Fruit fly (Drosophila melanogaster) whole organism, embryonic: Measurements from ENCODE around the gene uif.
A peak's percentile ranks its signal among the peaks of the same experiment; 100 is the strongest.

Experiments
- Awh ChIP-seq: fragments of 200-800 bp; sonication (Bioruptor generic); IDR thresholded peaks from 2 replicates; pipeline ENCODE4, ENCODE4 v1.3.6; 2022; ENCODE audit warnings: missing biosample characterization, missing genetic modification characterization
- CG10462 ChIP-seq: fragments of 200-800 bp; sonication (Bioruptor generic); optimal IDR thresholded peaks from 2 replicates; lab custom pipeline; 2016; ENCODE audit warnings: missing biosample characterization, missing genetic modification characterization
- CG12299 ChIP-seq: fragments of 200-800 bp; sonication (Bioruptor generic); optimal IDR thresholded peaks from 2 replicates; lab custom pipeline; 2018; ENCODE audit warnings: missing biosample characterization, mild to moderate bottlenecking, missing genetic modification characterization
- CG12659 ChIP-seq: fragments of 200-800 bp; sonication (Bioruptor generic); optimal IDR thresholded peaks from 3 replicates; lab custom pipeline; 2017; ENCODE audit warnings: mild to moderate bottlenecking, missing biosample characterization, missing genetic modification reagents, missing genetic modification characterization
- CG13287 ChIP-seq: fragments of 200-800 bp; sonication (Bioruptor generic); IDR thresholded peaks from 2 replicates; pipeline ENCODE4 v1.3.6; 2022; ENCODE audit warnings: missing biosample characterization, missing genetic modification characterization; ENCODE audit not compliant: partially characterized antibody
- CG14014 ChIP-seq: fragments of 200-800 bp; sonication (Bioruptor generic); IDR thresholded peaks from 2 replicates; pipeline ENCODE4 v1.3.6; 2022; ENCODE audit warnings: missing biosample characterization, missing genetic modification characterization
- CG15601 ChIP-seq: fragments of 200-800 bp; sonication (Bioruptor generic); optimal IDR thresholded peaks from 3 replicates; lab custom pipeline; 2019; ENCODE audit warnings: missing biosample characterization, mild to moderate bottlenecking, missing genetic modification characterization, moderate library complexity
- CG18619 ChIP-seq: fragments of 200-800 bp; sonication (Bioruptor generic); optimal IDR thresholded peaks from 3 replicates; lab custom pipeline; 2017; ENCODE audit warnings: missing biosample characterization, mild to moderate bottlenecking, missing genetic modification characterization
- CG3065 ChIP-seq: fragments of 200-800 bp; sonication (Bioruptor generic); optimal IDR thresholded peaks from 2 replicates; lab custom pipeline; 2016; ENCODE audit warnings: missing biosample characterization, missing genetic modification characterization
- CG3995 ChIP-seq: fragments of 200-800 bp; sonication (Bioruptor generic); optimal IDR thresholded peaks from 3 replicates; lab custom pipeline; 2016; ENCODE audit warnings: missing biosample characterization, missing genetic modification characterization
- CG6689 ChIP-seq: fragments of 200-800 bp; sonication (Bioruptor generic); IDR thresholded peaks from 2 replicates; pipeline ENCODE4 v1.3.6; 2022; ENCODE audit warnings: missing biosample characterization, missing genetic modification characterization
- CG7786 ChIP-seq: fragments of 200-800 bp; sonication (Bioruptor generic); optimal IDR thresholded peaks from 2 replicates; lab custom pipeline; 2016; ENCODE audit warnings: missing biosample characterization, missing genetic modification characterization
- CG7839 ChIP-seq: fragments of 200-800 bp; sonication (Bioruptor generic); optimal IDR thresholded peaks from 3 replicates; lab custom pipeline; 2018; ENCODE audit warnings: missing biosample characterization, mild to moderate bottlenecking, missing genetic modification characterization, moderate library complexity
- CG8089 ChIP-seq: fragments of 200-800 bp; sonication (Bioruptor generic); optimal IDR thresholded peaks from 3 replicates; lab custom pipeline; 2016; ENCODE audit warnings: missing biosample characterization, missing genetic modification characterization
- CG8924 ChIP-seq: fragments of 200-800 bp; optimal IDR thresholded peaks from 3 replicates; lab custom pipeline; 2019; ENCODE audit warnings: missing biosample characterization, mild to moderate bottlenecking, missing genetic modification characterization, moderate library complexity
- CG9609 ChIP-seq: fragments of 200-800 bp; sonication (Bioruptor generic); optimal IDR thresholded peaks from 3 replicates; lab custom pipeline; 2016; ENCODE audit warnings: missing biosample characterization, missing genetic modification characterization
- CG9797 ChIP-seq: fragments of 200-800 bp; sonication (Bioruptor generic); optimal IDR thresholded peaks from 3 replicates; lab custom pipeline; 2018; ENCODE audit warnings: missing biosample characterization, mild to moderate bottlenecking, missing genetic modification characterization
- CG9817 ChIP-seq: fragments of 200-800 bp; sonication (Bioruptor generic); optimal IDR thresholded peaks from 2 replicates; lab custom pipeline; 2018; ENCODE audit warnings: missing biosample characterization, mild to moderate bottlenecking, missing genetic modification characterization, moderate library complexity
- Dbx ChIP-seq: fragments of 200-800 bp; sonication (Bioruptor generic); IDR thresholded peaks from 3 replicates; pipeline ENCODE4 v1.3.6; 2022; ENCODE audit warnings: missing biosample characterization, missing genetic modification characterization
- Dll ChIP-seq: fragments of 200-800 bp; sonication (Bioruptor generic); IDR thresholded peaks from 4 replicates; pipeline ENCODE4 v1.3.6; 2022; ENCODE audit warnings: missing biosample characterization, missing genetic modification characterization; ENCODE audit not compliant: partially characterized antibody
- HHEX ChIP-seq: fragments of 200-800 bp; sonication (Bioruptor generic); optimal IDR thresholded peaks from 3 replicates; lab custom pipeline; 2017; ENCODE audit warnings: missing biosample characterization, mild to moderate bottlenecking, missing genetic modification characterization, missing genetic modification reagents
- Hr39 ChIP-seq: fragments of >200 bp; optimal IDR thresholded peaks from 2 replicates; lab custom pipeline; 2017
- Jarid2 ChIP-seq: fragments of 200-800 bp; sonication (Bioruptor generic); optimal IDR thresholded peaks from 3 replicates; lab custom pipeline; 2017; ENCODE audit warnings: mild to moderate bottlenecking, missing biosample characterization, missing genetic modification reagents, missing genetic modification characterization
- Optix ChIP-seq: fragments of 200-800 bp; sonication (Bioruptor generic); IDR thresholded peaks from 3 replicates; pipeline ENCODE4 v1.3.6; 2022; ENCODE audit warnings: missing biosample characterization, missing genetic modification characterization
- PHDP ChIP-seq: fragments of 200-800 bp; sonication (Bioruptor generic); optimal IDR thresholded peaks from 3 replicates; lab custom pipeline; 2018; ENCODE audit warnings: missing biosample characterization, mild to moderate bottlenecking, missing genetic modification characterization, moderate library complexity
- Sox102F ChIP-seq: fragments of 200-800 bp; sonication (Bioruptor generic); optimal IDR thresholded peaks from 2 replicates; lab custom pipeline; 2018; ENCODE audit warnings: missing biosample characterization, mild to moderate bottlenecking, missing genetic modification characterization, moderate library complexity
- Stat92E ChIP-seq, 3 experiments: fragments of >200 bp in 2 of 3; fragments of 200-800 bp in 1 of 3; sonication (Bioruptor generic) in 1 of 3; optimal IDR thresholded peaks; 2 replicates each; lab custom pipeline; 2017 to 2019; ENCODE audit warnings: missing biosample characterization in 3 of 3, missing genetic modification characterization in 3 of 3, mild to moderate bottlenecking in 1 of 3, moderate library complexity in 1 of 3
- TFAM ChIP-seq: fragments of 200-800 bp; sonication (Bioruptor generic); optimal IDR thresholded peaks from 2 replicates; lab custom pipeline; 2017; ENCODE audit warnings: missing biosample characterization, missing genetic modification characterization, inconsistent platforms
- Taf1 ChIP-seq: fragments of 200-800 bp; sonication (Bioruptor generic); IDR thresholded peaks from 2 replicates; pipeline ENCODE4 v1.3.6; 2022; ENCODE audit warnings: missing biosample characterization, missing genetic modification characterization
- ash1 ChIP-seq: fragments of 200-800 bp; sonication (Bioruptor generic); optimal IDR thresholded peaks from 2 replicates; lab custom pipeline; 2018; ENCODE audit warnings: missing biosample characterization, mild to moderate bottlenecking, missing genetic modification characterization
- chm ChIP-seq: fragments of 200-800 bp; sonication (Bioruptor generic); IDR thresholded peaks from 2 replicates; pipeline ENCODE4 v1.3.6; 2022; ENCODE audit warnings: missing biosample characterization, missing genetic modification characterization
- crc ChIP-seq: fragments of 200-800 bp; sonication (Bioruptor generic); optimal IDR thresholded peaks from 2 replicates; lab custom pipeline; 2016; ENCODE audit warnings: missing biosample characterization, missing genetic modification characterization
- da ChIP-seq: fragments of 200-800 bp; sonication (Bioruptor generic); optimal IDR thresholded peaks from 2 replicates; lab custom pipeline; 2016; ENCODE audit warnings: missing biosample characterization, missing genetic modification characterization
- danr ChIP-seq: fragments of 200-800 bp; sonication (Bioruptor generic); IDR thresholded peaks from 2 replicates; pipeline ENCODE4 v1.3.6; 2022; ENCODE audit warnings: missing biosample characterization, missing genetic modification characterization
- dpn ChIP-seq, 2 experiments: fragments of 200-800 bp; sonication (Bioruptor generic); optimal IDR thresholded peaks; 3 replicates each; lab custom pipeline; 2016; ENCODE audit warnings: missing biosample characterization in 2 of 2, missing genetic modification characterization in 2 of 2
- dysf ChIP-seq: fragments of 200-800 bp; sonication (Bioruptor generic); IDR thresholded peaks from 3 replicates; pipeline ENCODE4 v1.3.6; 2022; ENCODE audit warnings: missing biosample characterization, missing genetic modification characterization
- fru ChIP-seq: fragments of >200 bp; optimal IDR thresholded peaks from 2 replicates; lab custom pipeline; 2017
- ftz-f1 ChIP-seq: fragments of 200-800 bp; sonication (Bioruptor generic); optimal IDR thresholded peaks from 2 replicates; lab custom pipeline; 2016; ENCODE audit warnings: missing biosample characterization, missing genetic modification characterization
- lab ChIP-seq: fragments of 200-800 bp; sonication (Bioruptor generic); optimal IDR thresholded peaks from 3 replicates; lab custom pipeline; 2017; ENCODE audit warnings: missing biosample characterization, missing genetic modification characterization, mild to moderate bottlenecking, moderate library complexity, missing genetic modification reagents
- mirr ChIP-seq: fragments of 200-800 bp; sonication (Bioruptor generic); optimal IDR thresholded peaks from 3 replicates; lab custom pipeline; 2018; ENCODE audit warnings: missing biosample characterization, mild to moderate bottlenecking, missing genetic modification characterization
- nerfin-1 ChIP-seq: fragments of 200-800 bp; sonication (Bioruptor generic); optimal IDR thresholded peaks from 3 replicates; lab custom pipeline; 2019; ENCODE audit warnings: missing biosample characterization, mild to moderate bottlenecking, missing genetic modification characterization, moderate library complexity
- pita ChIP-seq: fragments of 200-800 bp; sonication (Bioruptor generic); optimal IDR thresholded peaks from 2 replicates; lab custom pipeline; 2017; ENCODE audit warnings: missing biosample characterization, mild to moderate bottlenecking, missing genetic modification characterization
- pum ChIP-seq: fragments of 200-800 bp; sonication (Bioruptor generic); optimal IDR thresholded peaks from 2 replicates; lab custom pipeline; 2016; ENCODE audit warnings: missing biosample characterization, missing genetic modification characterization
- ranshi ChIP-seq: fragments of 200-800 bp; sonication (Bioruptor generic); IDR thresholded peaks from 2 replicates; pipeline ENCODE4 v1.3.6; 2022; ENCODE audit warnings: missing biosample characterization, missing genetic modification characterization
- row ChIP-seq: fragments of 200-800 bp; sonication (Bioruptor generic); IDR thresholded peaks from 3 replicates; pipeline ENCODE4 v1.3.6; 2022; ENCODE audit warnings: missing biosample characterization, missing genetic modification characterization
- sd ChIP-seq: fragments of 200-800 bp; sonication (Bioruptor generic); optimal IDR thresholded peaks from 3 replicates; lab custom pipeline; 2018; ENCODE audit warnings: missing biosample characterization, mild to moderate bottlenecking, missing genetic modification characterization, moderate library complexity
- sens ChIP-seq: fragments of 200-800 bp; sonication (Bioruptor generic); peaks from one replicate; lab custom pipeline; 2016; ENCODE audit warnings: missing biosample characterization, missing genetic modification characterization
- sima ChIP-seq: fragments of 200-800 bp; sonication (Bioruptor generic); optimal IDR thresholded peaks from 2 replicates; lab custom pipeline; 2016; ENCODE audit warnings: missing biosample characterization, missing genetic modification characterization
- slbo ChIP-seq: fragments of 200-800 bp; sonication (Bioruptor generic); IDR thresholded peaks from 2 replicates; pipeline ENCODE4 v1.3.6; 2022; ENCODE audit warnings: missing biosample characterization, missing genetic modification characterization
- tll ChIP-seq, 2 experiments: fragments of 200-800 bp in 1 of 2; fragments of >200 bp in 1 of 2; sonication (Bioruptor generic) in 1 of 2; optimal IDR thresholded peaks; 2 replicates each; lab custom pipeline; 2017 to 2019; ENCODE audit warnings: missing biosample characterization in 2 of 2, missing genetic modification characterization in 2 of 2, mild to moderate bottlenecking in 1 of 2, moderate library complexity in 1 of 2

Gene uif

dm6 chr2L:7056189-7056926, 46.2 kb upstream of the uif start, which contains the start of gene Mnn1 (continued):
- TF ChIP-seq Optix (no peak), ftz-f1 (GFP tag; lab: Kevin White, UChicago) (peak; percentile 64), HHEX (GFP tag; lab: Kevin White, UChicago) (no peak), row (GFP tag; lab: Robert Waterston, UW) (peak; percentile 16; the same call in 1 of the 3 replicates), CG9609 (GFP tag; lab: Kevin White, UChicago) (peak; percentile 34), ash1 (GFP tag; lab: Kevin White, UChicago) (no peak), CG9817 (tag; lab: Kevin White, UChicago) (no peak), CG12299 (no peak), tll (GFP tag; optimal IDR thresholded peaks at IDR 0.05; lab: Kevin White, UChicago) (peak in 1 of 2 experiments; percentile 49), sens (GFP tag; lab: Kevin White, UChicago) (peak; percentile 81), CG3995 (GFP tag; lab: Kevin White, UChicago) (no peak), fru (lab: Kevin White, UChicago) (no peak), CG8089 (GFP tag; lab: Kevin White, UChicago) (peak; percentile 10), CG10462 (GFP tag; lab: Kevin White, UChicago) (no peak), sima (GFP tag; lab: Kevin White, UChicago) (no peak), Stat92E (GFP tag; optimal IDR thresholded peaks at IDR 0.05; lab: Kevin White, UChicago) (peak in 1 of 3 experiments; percentile 96), CG12659 (peak; percentile 71), lab (GFP tag; lab: Kevin White, UChicago) (no peak), CG7786 (GFP tag; lab: Kevin White, UChicago) (peak; percentile 58), Hr39 (lab: Kevin White, UChicago) (no peak), mirr (GFP tag; lab: Kevin White, UChicago) (no peak), chm (GFP tag; lab: Robert Waterston, UW) (no peak), da (peak; percentile 59), Dll (GFP tag; lab: Robert Waterston, UW) (peak; percentile 56; the same call in 3 of the 4 replicates), CG3065 (GFP tag; lab: Kevin White, UChicago) (peak; percentile 3), PHDP (tag; lab: Kevin White, UChicago) (no peak), slbo (peak; percentile 56), Dbx (GFP tag; lab: Robert Waterston, UW) (peak; percentile 51; the same call in 2 of the 3 replicates), ranshi (GFP tag; lab: Robert Waterston, UW) (no peak; the same call in 1 of the 2 replicates), nerfin-1 (tag; lab: Kevin White, UChicago) (peak; percentile 97), sd (tag; lab: Kevin White, UChicago) (peak; percentile 95), CG15601 (tag; lab: Kevin White, UChicago) (peak; percentile 13), CG9797 (GFP tag; lab: Kevin White, UChicago) (peak; percentile 92), dpn (GFP tag; optimal IDR thresholded peaks at IDR 0.05; lab: Kevin White, UChicago) (peak; percentile 55 to 66), CG14014 (GFP tag; lab: Robert Waterston, UW) (0 out of 2 replicates have a peak, but pooled peaks have one; percentile 29), pum (GFP tag; lab: Kevin White, UChicago) (peak; percentile 19), CG18619 (GFP tag; lab: Kevin White, UChicago) (no peak), crc (GFP tag; lab: Kevin White, UChicago) (no peak), Sox102F (GFP tag; lab: Kevin White, UChicago) (no peak), danr (GFP tag; lab: Robert Waterston, UW) (no peak), CG7839 (tag; lab: Kevin White, UChicago) (no peak), Awh (GFP tag; lab: Robert Waterston, UW) (no peak), CG8924 (tag; lab: Kevin White, UChicago) (peak; percentile 37), CG6689 (GFP tag; lab: Robert Waterston, UW) (no peak), Jarid2 (no peak), TFAM (GFP tag; lab: Kevin White, UChicago) (no peak), pita (GFP tag; lab: Kevin White, UChicago) (no peak), dysf (GFP tag; lab: Robert Waterston, UW) (no peak), CG13287 (peak; percentile 66), Taf1 (GFP tag; lab: Robert Waterston, UW) (no peak)
